Fruit fly (Drosophila melanogaster): ENCODE data around the gene CG6834.

- TF ChIP-seq Vsx2 (GFP tag; optimal IDR thresholded peaks at IDR 0.05; ENCODE audit: partially characterized antibody) (no peak), Jra (GFP tag; optimal IDR thresholded peaks at IDR 0.05) (no peak), brk (GFP tag; optimal IDR thresholded peaks at IDR 0.05) (no peak), dmrt93B (GFP tag; optimal IDR thresholded peaks at IDR 0.05) (no peak), Dif (GFP tag; optimal IDR thresholded peaks at IDR 0.05; ENCODE audit: partially characterized antibody) (no peak), OdsH (GFP tag; optimal IDR thresholded peaks at IDR 0.05) (no peak)
Measured at dm6 chr3R:11648356-11649355, 39.3 kb downstream of the CG6834 start.
